Fruit fly (Drosophila melanogaster) whole organism, embryonic: ENCODE results near the gene alpha-Est8.
A peak's percentile ranks its signal among the peaks of the same experiment; 100 is the strongest.

Experiments used
- Gsc ChIP-seq: fragments of 200-800 bp; sonication (Bioruptor generic); IDR thresholded peaks from 2 replicates; pipeline ENCODE4 v1.3.6; 2022; ENCODE audit warnings: missing biosample characterization, missing genetic modification characterization
- gfzf ChIP-seq: fragments of 200-800 bp; sonication (Bioruptor generic); optimal IDR thresholded peaks from 2 replicates; lab custom pipeline; 2016; ENCODE audit warnings: missing biosample characterization, mild to moderate bottlenecking, missing genetic modification characterization, moderate library complexity

DNA sequence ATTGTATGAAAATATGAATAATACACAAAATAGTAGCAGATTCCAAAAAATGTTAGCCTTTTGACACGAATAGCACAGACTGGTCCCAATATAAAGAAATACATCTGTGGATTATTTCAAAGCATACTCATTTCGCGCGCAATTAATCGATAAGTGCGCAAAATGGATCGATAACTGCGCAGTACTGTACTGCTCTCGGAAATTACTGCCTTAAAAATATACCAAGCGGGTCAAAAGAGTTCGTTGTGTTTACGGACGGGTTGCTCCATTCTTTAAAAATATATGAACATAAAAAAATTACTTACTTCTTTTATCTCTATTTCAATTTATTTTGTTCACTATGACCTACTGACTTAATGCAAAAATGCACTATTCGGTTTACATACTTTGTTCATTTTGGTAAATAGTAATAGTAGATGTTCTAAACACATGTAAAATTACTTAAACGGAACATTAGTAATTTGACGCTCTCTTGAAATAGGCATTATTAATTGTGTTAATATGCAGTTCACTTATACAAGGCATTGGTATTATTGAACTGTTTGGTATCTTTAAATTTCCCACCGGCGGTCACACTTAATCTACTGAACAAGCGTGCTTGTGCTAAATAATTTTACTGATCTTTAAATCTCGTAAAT lies 14.8 kb upstream of the alpha-Est8 start, which contains the start of the genes Rtnl2 and alphaTub84D:
- TF ChIP-seq Gsc = no peak
- TF ChIP-seq gfzf = peak; percentile 77
